Fruit fly (Drosophila melanogaster): ENCODE data around the gene MED30.

MED30 gene

DNA sequence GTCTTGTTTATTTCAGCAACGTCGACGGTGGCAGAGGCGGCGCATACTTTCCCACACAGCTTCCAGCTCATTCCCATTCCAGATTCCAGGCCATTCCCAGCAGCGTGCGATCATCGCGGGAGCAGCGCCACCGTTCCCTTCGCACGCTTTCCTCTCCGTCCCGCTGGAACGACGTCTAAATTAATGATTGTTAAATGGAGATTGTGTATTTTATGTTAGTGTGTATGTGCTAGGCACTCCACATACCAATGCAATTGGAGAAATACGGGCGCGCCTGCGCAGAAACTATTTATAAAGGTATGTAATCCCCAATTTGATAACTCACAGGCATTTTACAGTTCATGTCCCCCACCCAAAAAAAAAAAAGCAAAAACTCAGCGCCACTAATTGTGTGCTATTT, 12.5 kb downstream of the MED30 start (continued):
- TF ChIP-seq sim (GFP tag; IDR thresholded peaks at IDR 0.05) (no peak), CG8089 (GFP tag; optimal IDR thresholded peaks at IDR 0.05) (no peak), Awh (GFP tag; IDR thresholded peaks at IDR 0.05) (peak; percentile 61; the same call in 1 of the 2 replicates), B-H1 (GFP tag; IDR thresholded peaks at IDR 0.05) (no peak), CG7271 (tag; optimal IDR thresholded peaks at IDR 0.05) (no peak), tin (GFP tag; optimal IDR thresholded peaks at IDR 0.05) (no peak), prd (optimal IDR thresholded peaks at IDR 0.05) (no peak), prd (GFP tag; IDR thresholded peaks at IDR 0.05) (no peak), otp (GFP tag; IDR thresholded peaks at IDR 0.05) (peak; percentile 34; the same call in 1 of the 3 replicates), Deaf1 (tag; optimal IDR thresholded peaks at IDR 0.05) (no peak), gsb (GFP tag; IDR thresholded peaks at IDR 0.05) (no peak), fd96Cb (tag; optimal IDR thresholded peaks at IDR 0.05) (no peak), Tbp (GFP tag; optimal IDR thresholded peaks at IDR 0.05) (no peak), CG10321 (GFP tag; IDR thresholded peaks at IDR 0.05) (peak; percentile 2; the same call in 1 of the 2 replicates), Asciz (GFP tag; optimal IDR thresholded peaks at IDR 0.05) (no peak), slp2 (GFP tag; optimal IDR thresholded peaks at IDR 0.05) (no peak), crol (GFP tag; IDR thresholded peaks at IDR 0.05) (peak; percentile 76; the same call in 1 of the 2 replicates), stc (GFP tag; IDR thresholded peaks at IDR 0.05) (0 out of 2 replicates have a peak, but pooled peaks have one; percentile 27), amos (GFP tag; IDR thresholded peaks at IDR 0.05; ENCODE audit: partially characterized antibody) (no peak), so (GFP tag; IDR thresholded peaks at IDR 0.05) (no peak), ara (GFP tag; IDR thresholded peaks at IDR 0.05) (no peak), dimm (GFP tag; IDR thresholded peaks at IDR 0.05) (no peak), btn (GFP tag; optimal IDR thresholded peaks at IDR 0.05) (no peak), Sox102F (GFP tag; optimal IDR thresholded peaks at IDR 0.05) (no peak), ab (GFP tag; optimal IDR thresholded peaks at IDR 0.05) (no peak), CG10654 (GFP tag; optimal IDR thresholded peaks at IDR 0.05) (no peak), CG17328 (GFP tag; IDR thresholded peaks at IDR 0.05) (no peak), emc (GFP tag; optimal IDR thresholded peaks at IDR 0.05) (no peak), CG16815 (GFP tag; optimal IDR thresholded peaks at IDR 0.05) (no peak), CG18599 (GFP tag; optimal IDR thresholded peaks at IDR 0.05) (peak; percentile 8), chinmo (GFP tag; IDR thresholded peaks at IDR 0.05; ENCODE audit: partially characterized antibody) (0 out of 4 replicates have a peak, but pooled peaks have one; percentile 10), Sin3A (optimal IDR thresholded peaks at IDR 0.05) (no peak), CG16779 (GFP tag; IDR thresholded peaks at IDR 0.05) (no peak), tap (tag; optimal IDR thresholded peaks at IDR 0.05) (no peak), CG6854 (GFP tag; optimal IDR thresholded peaks at IDR 0.05) (no peak), cg (GFP tag; optimal IDR thresholded peaks at IDR 0.05) (peak; percentile 58), CG18764 (GFP tag; optimal IDR thresholded peaks at IDR 0.05) (no peak), ci (GFP tag; IDR thresholded peaks at IDR 0.05) (peak; percentile 79), CG4730 (GFP tag; IDR thresholded peaks at IDR 0.05) (no peak), da (GFP tag; optimal IDR thresholded peaks at IDR 0.05) (no peak), chif (GFP tag; optimal IDR thresholded peaks at IDR 0.05) (no peak), Antp (GFP tag; optimal IDR thresholded peaks at IDR 0.05) (no peak), sens (GFP tag) (peak; percentile 56), Aef1 (GFP tag; IDR thresholded peaks at IDR 0.05) (no peak), lmd (GFP tag; IDR thresholded peaks at IDR 0.05) (0 out of 2 replicates have a peak, but pooled peaks have one; percentile 16), HHEX (GFP tag; optimal IDR thresholded peaks at IDR 0.05) (no peak), Elba2 (GFP tag; optimal IDR thresholded peaks at IDR 0.05) (no peak), CG12769 (tag; optimal IDR thresholded peaks at IDR 0.05) (peak; percentile 98), trem (tag; optimal IDR thresholded peaks at IDR 0.05) (no peak), CG16863 (GFP tag; optimal IDR thresholded peaks at IDR 0.05) (no peak), knrl (GFP tag; IDR thresholded peaks at IDR 0.05; ENCODE audit: partially characterized antibody) (0 out of 3 replicates have a peak, but pooled peaks have one; percentile 17), Taf1 (GFP tag; IDR thresholded peaks at IDR 0.05) (no peak), C15 (GFP tag; IDR thresholded peaks at IDR 0.05) (no peak)

All from whole organism, embryonic.